Fruit fly (Drosophila melanogaster): ENCODE measurements around the gene Hecw.

Hecw gene

dm6 chrX:9615471-9615870, 6.7 kb downstream of the Hecw start:
- TF ChIP-seq CG17801 (GFP tag; optimal IDR thresholded peaks at IDR 0.05; ENCODE audit: partially characterized antibody), result peak; percentile 46

- TF ChIP-seq CG17801 (GFP tag; optimal IDR thresholded peaks at IDR 0.05; ENCODE audit: partially characterized antibody), result no peak
These were observed 8.9 kb downstream of the Hecw start for dm6 chrX:9617598-9618076.

dm6 chrX:9636835-9637234, 28.1 kb downstream of the Hecw start:
- TF ChIP-seq CG17801 (GFP tag; optimal IDR thresholded peaks at IDR 0.05; ENCODE audit: partially characterized antibody), result no peak

- no peak for TF ChIP-seq CG17801 (GFP tag; optimal IDR thresholded peaks at IDR 0.05; ENCODE audit: partially characterized antibody)
These were observed 30.2 kb downstream of the Hecw start for dm6 chrX:9638927-9639420.

- peak; percentile 99 for TF ChIP-seq CG17801 (GFP tag; optimal IDR thresholded peaks at IDR 0.05; ENCODE audit: partially characterized antibody)
These were observed 32.0 kb downstream of the Hecw start for dm6 chrX:9640690-9641149.

dm6 chrX:9641184-9641772, 32.5 kb downstream of the Hecw start:
- no peak for TF ChIP-seq CG17801 (GFP tag; optimal IDR thresholded peaks at IDR 0.05; ENCODE audit: partially characterized antibody)

dm6 chrX:9644828-9645227, 36.1 kb downstream of the Hecw start:
- no peak for TF ChIP-seq CG17801 (GFP tag; optimal IDR thresholded peaks at IDR 0.05; ENCODE audit: partially characterized antibody)

dm6 chrX:9646022-9646421, 37.3 kb downstream of the Hecw start:
- TF ChIP-seq CG17801 (GFP tag; optimal IDR thresholded peaks at IDR 0.05; ENCODE audit: partially characterized antibody), result peak; percentile 98

dm6 chrX:9647067-9647466, 38.3 kb downstream of the Hecw start:
- TF ChIP-seq CG17801 (GFP tag; optimal IDR thresholded peaks at IDR 0.05; ENCODE audit: partially characterized antibody), result no peak

dm6 chrX:9650048-9650447, 41.3 kb downstream of the Hecw start:
- peak; percentile 76 for TF ChIP-seq CG17801 (GFP tag; optimal IDR thresholded peaks at IDR 0.05; ENCODE audit: partially characterized antibody)

- peak; percentile 90 for TF ChIP-seq CG17801 (GFP tag; optimal IDR thresholded peaks at IDR 0.05; ENCODE audit: partially characterized antibody)
These were observed 42.2 kb downstream of the Hecw start for dm6 chrX:9650757-9651594.

- TF ChIP-seq CG17801 (GFP tag; optimal IDR thresholded peaks at IDR 0.05; ENCODE audit: partially characterized antibody), result peak; percentile 11
These were observed 43.3 kb downstream of the Hecw start for dm6 chrX:9652006-9652405.

dm6 chrX:9653242-9653641, 44.5 kb downstream of the Hecw start:
- TF ChIP-seq CG17801 (GFP tag; optimal IDR thresholded peaks at IDR 0.05; ENCODE audit: partially characterized antibody), result no peak

- TF ChIP-seq CG17801 (GFP tag; optimal IDR thresholded peaks at IDR 0.05; ENCODE audit: partially characterized antibody), result no peak
These were observed 45.4 kb downstream of the Hecw start for dm6 chrX:9653986-9654688.

dm6 chrX:9655989-9656713, 47.4 kb downstream of the Hecw start:
- TF ChIP-seq CG17801 (GFP tag; optimal IDR thresholded peaks at IDR 0.05; ENCODE audit: partially characterized antibody), result no peak

Measured in ovary, adult (tissue).